Worm (Caenorhabditis elegans): ENCODE data around the gene cest-16.

The cest-16 gene

DNA sequence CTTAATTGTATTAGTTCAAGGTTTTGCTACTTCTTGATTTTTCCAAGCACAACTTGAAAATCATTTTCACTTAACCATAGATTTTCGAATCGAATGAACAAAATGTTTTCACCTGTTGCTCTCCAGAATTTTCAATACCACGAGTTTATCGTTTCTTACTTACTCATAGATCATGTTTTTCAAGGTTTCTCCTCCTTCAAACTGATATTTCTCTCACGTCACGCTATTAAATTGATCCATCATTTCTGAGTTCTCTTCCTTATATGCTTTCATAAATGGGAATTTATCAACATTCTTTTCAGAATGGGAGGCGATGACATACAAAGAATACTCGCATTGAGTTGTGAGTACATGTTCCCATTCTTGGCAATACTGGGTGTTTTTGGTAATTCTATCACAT is 11.6 kb downstream of the cest-16 start, which contains the start of gene npr-38:
npr-38 (plus strand) TSS at position 301 of the 400 bp plus-strand sequence.
- no peak for TF ChIP-seq nhr-6 (tag; optimal IDR thresholded peaks at IDR 0.05)
- TF ChIP-seq fos-1 (tag; optimal IDR thresholded peaks at IDR 0.05), result no peak
- no peak for TF ChIP-seq nhr-237 (tag; optimal IDR thresholded peaks at IDR 0.05)
- TF ChIP-seq nhr-11 (tag; optimal IDR thresholded peaks at IDR 0.05), result no peak
- TF ChIP-seq peb-1 (tag; optimal IDR thresholded peaks at IDR 0.05), result no peak
- no peak for TF ChIP-seq ceh-16 (tag; optimal IDR thresholded peaks at IDR 0.05)
- TF ChIP-seq alr-1 (tag; optimal IDR thresholded peaks at IDR 0.05), result no peak

DNA sequence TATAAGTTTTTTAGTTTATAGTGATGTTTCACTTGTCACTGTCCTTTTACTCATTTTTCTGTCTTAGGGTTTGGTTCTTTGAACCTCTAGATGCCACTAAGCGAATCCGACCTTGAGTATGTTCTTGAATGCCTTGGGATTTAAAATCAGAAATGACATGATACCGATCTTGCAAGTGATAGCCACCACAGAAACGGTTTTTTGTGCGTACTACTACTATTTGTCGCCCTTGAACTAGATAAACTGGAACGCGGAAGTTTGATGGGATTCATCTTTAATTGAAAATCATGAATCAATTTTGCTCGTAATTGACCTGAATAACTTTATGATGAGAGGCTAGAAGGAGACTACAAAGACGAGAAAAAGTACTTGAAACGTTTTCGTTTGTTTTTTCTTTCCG is 19.1 kb downstream of the cest-16 start:
- TF ChIP-seq nhr-23 (tag; optimal IDR thresholded peaks at IDR 0.05) (no peak), ama-1 (optimal IDR thresholded peaks at IDR 0.05) (no peak), sem-4 (tag; optimal IDR thresholded peaks at IDR 0.05) (no peak), Y55F3AM.14 (GFP tag; optimal IDR thresholded peaks at IDR 0.05) (no peak), mdl-1 (tag; optimal IDR thresholded peaks at IDR 0.05) (no peak), R02D3.7 (tag; optimal IDR thresholded peaks at IDR 0.05) (no peak), nhr-11 (tag; optimal IDR thresholded peaks at IDR 0.05) (no peak), egl-27 (tag; optimal IDR thresholded peaks at IDR 0.05) (peak; percentile 43), elt-1 (tag; optimal IDR thresholded peaks at IDR 0.05) (no peak), lin-39 (tag; optimal IDR thresholded peaks at IDR 0.05) (no peak), nhr-6 (tag; optimal IDR thresholded peaks at IDR 0.05) (no peak), zag-1 (tag; optimal IDR thresholded peaks at IDR 0.05) (no peak), nhr-129 (tag; optimal IDR thresholded peaks at IDR 0.05) (no peak), lsy-2 (tag; optimal IDR thresholded peaks at IDR 0.05) (no peak), alr-1 (tag; optimal IDR thresholded peaks at IDR 0.05) (no peak), ceh-82 (tag; optimal IDR thresholded peaks at IDR 0.05) (no peak), ztf-1 (GFP tag; conservative IDR thresholded peaks at IDR 0.05) (no peak), snpc-4 (tag; optimal IDR thresholded peaks at IDR 0.05) (no peak), ztf-4 (tag; optimal IDR thresholded peaks at IDR 0.05) (no peak), unc-55 (GFP tag; optimal IDR thresholded peaks at IDR 0.05) (no peak), aly-2 (tag; optimal IDR thresholded peaks at IDR 0.05) (no peak), peb-1 (tag; optimal IDR thresholded peaks at IDR 0.05) (no peak), gmeb-1 (tag; optimal IDR thresholded peaks at IDR 0.05) (no peak), lin-13 (GFP tag; optimal IDR thresholded peaks at IDR 0.05) (no peak), ceh-16 (tag; optimal IDR thresholded peaks at IDR 0.05) (peak; percentile 28), fos-1 (tag; optimal IDR thresholded peaks at IDR 0.05) (peak; percentile 28), sma-9 (GFP tag; optimal IDR thresholded peaks at IDR 0.05) (peak; percentile 81), sma-9 (tag; optimal IDR thresholded peaks at IDR 0.05) (no peak), dmd-4 (tag; optimal IDR thresholded peaks at IDR 0.05) (no peak), nhr-21 (tag; optimal IDR thresholded peaks at IDR 0.05) (no peak), nhr-237 (tag; optimal IDR thresholded peaks at IDR 0.05) (no peak), sma-3 (GFP tag; optimal IDR thresholded peaks at IDR 0.05) (peak; percentile 21), nhr-12 (tag; optimal IDR thresholded peaks at IDR 0.05) (no peak), nhr-25 (tag; optimal IDR thresholded peaks at IDR 0.05) (no peak), elt-3 (tag; optimal IDR thresholded peaks at IDR 0.05) (no peak)

DNA sequence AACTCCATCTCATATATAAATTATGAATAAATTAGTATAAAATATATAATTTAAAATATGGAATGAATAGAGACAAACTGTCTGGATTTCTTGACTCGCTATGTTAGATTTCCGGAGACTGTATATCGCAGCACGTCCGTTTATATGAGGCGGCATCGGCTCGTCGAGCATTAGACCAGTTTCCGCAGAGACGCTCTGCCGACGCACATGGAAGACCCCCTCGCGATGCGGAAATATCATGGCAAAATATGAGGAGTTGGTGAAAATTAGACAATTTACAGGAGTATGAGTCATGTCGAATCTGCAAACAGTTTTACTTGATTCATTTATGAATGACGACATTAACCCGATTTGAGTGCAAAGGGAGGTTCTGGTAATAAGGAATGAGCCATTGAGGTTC is 19.8 kb downstream of the cest-16 start, which contains the start of gene chtb-3:
chtb-3 (minus strand) TSS at position 101 of the 400 bp plus-strand sequence.
- no peak for TF ChIP-seq nhr-12 (tag; optimal IDR thresholded peaks at IDR 0.05)
- TF ChIP-seq zag-1 (tag; optimal IDR thresholded peaks at IDR 0.05), result no peak
- no peak for TF ChIP-seq peb-1 (tag; optimal IDR thresholded peaks at IDR 0.05)
- TF ChIP-seq mab-5 (tag; optimal IDR thresholded peaks at IDR 0.05), result no peak

DNA sequence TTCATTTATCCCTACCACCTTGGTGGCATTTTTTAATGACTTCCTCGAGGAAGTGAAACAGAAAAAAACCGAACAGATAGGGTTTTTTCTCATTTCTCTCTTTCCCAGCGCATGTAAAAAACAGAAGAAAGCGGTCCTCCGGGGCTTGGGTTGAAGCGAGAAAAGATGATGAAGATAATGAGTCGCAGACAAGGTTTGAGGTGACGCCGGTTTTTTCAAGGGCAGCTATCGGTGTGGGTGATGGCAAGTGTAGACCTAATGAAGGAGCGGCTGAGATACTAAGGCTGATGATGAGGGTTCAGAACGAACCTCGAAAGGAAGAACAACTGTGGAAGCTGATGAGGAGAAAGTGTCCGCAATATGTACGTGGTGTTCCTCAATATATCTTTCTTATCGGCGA is 21.1 kb downstream of the cest-16 start:
- TF ChIP-seq F13H6.1 (tag; optimal IDR thresholded peaks at IDR 0.05), result no peak
- TF ChIP-seq unc-39 (tag; optimal IDR thresholded peaks at IDR 0.05), result no peak
- TF ChIP-seq crh-2 (tag; optimal IDR thresholded peaks at IDR 0.05), result peak; percentile 25
- no peak for TF ChIP-seq elt-3 (tag; optimal IDR thresholded peaks at IDR 0.05)
- no peak for TF ChIP-seq ama-1 (optimal IDR thresholded peaks at IDR 0.05)
- no peak for TF ChIP-seq alr-1 (tag; optimal IDR thresholded peaks at IDR 0.05)
- TF ChIP-seq lin-13 (GFP tag; optimal IDR thresholded peaks at IDR 0.05), result no peak
- peak; percentile 58 for TF ChIP-seq egl-27 (tag; optimal IDR thresholded peaks at IDR 0.05)
- no peak for TF ChIP-seq nhr-129 (tag; optimal IDR thresholded peaks at IDR 0.05)
- TF ChIP-seq elt-1 (tag; optimal IDR thresholded peaks at IDR 0.05), result no peak
- TF ChIP-seq unc-55 (GFP tag; optimal IDR thresholded peaks at IDR 0.05), result no peak
- peak; percentile 69 for TF ChIP-seq blmp-1 (tag; optimal IDR thresholded peaks at IDR 0.05; ENCODE audit: insufficient read depth)
- no peak for TF ChIP-seq Y55F3AM.14 (GFP tag; optimal IDR thresholded peaks at IDR 0.05)
- TF ChIP-seq nhr-12 (tag; optimal IDR thresholded peaks at IDR 0.05), result no peak
- TF ChIP-seq C34F6.9 (tag; optimal IDR thresholded peaks at IDR 0.05), result no peak
- no peak for TF ChIP-seq nhr-11 (tag; optimal IDR thresholded peaks at IDR 0.05)
- no peak for TF ChIP-seq ztf-1 (GFP tag; conservative IDR thresholded peaks at IDR 0.05)
- no peak for TF ChIP-seq lin-11 (tag; optimal IDR thresholded peaks at IDR 0.05)
- TF ChIP-seq lin-39 (tag; optimal IDR thresholded peaks at IDR 0.05), result no peak
- peak; percentile 13 for TF ChIP-seq nhr-21 (tag; optimal IDR thresholded peaks at IDR 0.05)
- no peak for TF ChIP-seq unc-62 (GFP tag; optimal IDR thresholded peaks at IDR 0.05)
- TF ChIP-seq R02D3.7 (tag; optimal IDR thresholded peaks at IDR 0.05), result no peak
- TF ChIP-seq sma-3 (GFP tag; optimal IDR thresholded peaks at IDR 0.05), result peak; percentile 18
- no peak for TF ChIP-seq ztf-11 (tag; optimal IDR thresholded peaks at IDR 0.05)
- TF ChIP-seq nhr-23 (tag; optimal IDR thresholded peaks at IDR 0.05), result no peak
- TF ChIP-seq nhr-237 (tag; optimal IDR thresholded peaks at IDR 0.05), result no peak
- no peak for TF ChIP-seq mdl-1 (tag; optimal IDR thresholded peaks at IDR 0.05)
- TF ChIP-seq sma-9 (GFP tag; optimal IDR thresholded peaks at IDR 0.05), result peak; percentile 9
- no peak for TF ChIP-seq sma-9 (tag; optimal IDR thresholded peaks at IDR 0.05)
- TF ChIP-seq ceh-16 (tag; optimal IDR thresholded peaks at IDR 0.05), result peak; percentile 41
- no peak for TF ChIP-seq lsy-2 (tag; optimal IDR thresholded peaks at IDR 0.05)
- TF ChIP-seq nhr-10 (tag; optimal IDR thresholded peaks at IDR 0.05), result no peak
- TF ChIP-seq nhr-25 (tag; optimal IDR thresholded peaks at IDR 0.05), result peak; percentile 81

Data from whole organism, L2 larva.